Fruit fly (Drosophila melanogaster): ENCODE results near the gene CycJ.

CycJ gene

dm6 chr3L:3432656-3433344 is 33.4 kb upstream of the CycJ start (continued):
- TF ChIP-seq cyc (GFP tag; optimal IDR thresholded peaks at IDR 0.05): peak; percentile 84
- TF ChIP-seq esn (GFP tag; optimal IDR thresholded peaks at IDR 0.05): peak; percentile 89
- TF ChIP-seq net (GFP tag; optimal IDR thresholded peaks at IDR 0.05): peak; percentile 67
- TF ChIP-seq CG9139 (GFP tag; optimal IDR thresholded peaks at IDR 0.05): no peak
- TF ChIP-seq CG8319 (GFP tag; optimal IDR thresholded peaks at IDR 0.05): peak; percentile 66
- no peak for TF ChIP-seq fd59A (GFP tag; optimal IDR thresholded peaks at IDR 0.05)
- TF ChIP-seq CG4318 (GFP tag; optimal IDR thresholded peaks at IDR 0.05): peak; percentile 59
- peak; percentile 69 for TF ChIP-seq Sox14 (GFP tag; optimal IDR thresholded peaks at IDR 0.05)
- TF ChIP-seq Eip93F (GFP tag; optimal IDR thresholded peaks at IDR 0.05): peak; percentile 71

- no peak for TF ChIP-seq salr (GFP tag; optimal IDR thresholded peaks at IDR 0.05)
- TF ChIP-seq Eip78C (GFP tag): peak; percentile 16
- TF ChIP-seq CG9139 (GFP tag; optimal IDR thresholded peaks at IDR 0.05): no peak
- TF ChIP-seq topi (GFP tag; optimal IDR thresholded peaks at IDR 0.05): no peak
Observed at dm6 chr3L:3433955-3434354, 32.3 kb upstream of the CycJ start.

DNA sequence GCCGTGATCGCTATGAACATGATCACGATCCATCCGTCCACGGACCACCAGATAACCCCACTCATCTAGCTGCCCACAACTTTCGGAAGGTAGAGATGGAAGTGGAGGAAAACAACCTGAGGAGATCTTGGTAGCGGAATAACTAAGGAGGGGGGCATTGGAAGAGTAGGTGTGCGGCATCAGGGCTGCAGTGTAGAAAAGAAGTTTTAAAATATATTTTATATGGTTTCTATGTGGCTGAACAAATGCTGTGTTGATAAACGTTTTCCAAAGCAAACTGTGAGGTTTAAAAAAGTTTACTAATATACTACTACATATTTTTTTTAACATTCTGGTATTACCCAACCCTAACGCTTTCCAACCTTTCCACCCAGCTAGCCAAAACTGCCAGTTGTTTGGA is 31.3 kb upstream of the CycJ start:
- TF ChIP-seq CG11902 (GFP tag; optimal IDR thresholded peaks at IDR 0.05) (no peak), CG11294 (GFP tag; IDR thresholded peaks at IDR 0.05) (no peak), CG8632 (GFP tag; optimal IDR thresholded peaks at IDR 0.05) (no peak), CG8119 (GFP tag; IDR thresholded peaks at IDR 0.05) (peak; percentile 66; the same call in 2 of the 3 replicates), dac (GFP tag; optimal IDR thresholded peaks at IDR 0.05) (no peak), CG32006 (GFP tag; optimal IDR thresholded peaks at IDR 0.05) (peak; percentile 56), CG15336 (GFP tag; IDR thresholded peaks at IDR 0.05) (peak; percentile 75), eg (GFP tag; IDR thresholded peaks at IDR 0.05) (peak; percentile 61; the same call in 2 of the 3 replicates), fd59A (GFP tag; optimal IDR thresholded peaks at IDR 0.05) (no peak), CG6163 (GFP tag; IDR thresholded peaks at IDR 0.05) (peak; percentile 45; the same call in 2 of the 3 replicates), Ets96B (tag; optimal IDR thresholded peaks at IDR 0.05) (no peak)

- TF ChIP-seq CG4318 (GFP tag; optimal IDR thresholded peaks at IDR 0.05) (no peak), vri (GFP tag; optimal IDR thresholded peaks at IDR 0.05) (peak; percentile 7), spab (GFP tag; optimal IDR thresholded peaks at IDR 0.05) (no peak), ss (GFP tag; optimal IDR thresholded peaks at IDR 0.05) (no peak), fd85E (GFP tag; optimal IDR thresholded peaks at IDR 0.05) (no peak), CG31627 (GFP tag; optimal IDR thresholded peaks at IDR 0.05) (no peak), CG34406 (GFP tag; optimal IDR thresholded peaks at IDR 0.05) (no peak), Gug (GFP tag; IDR thresholded peaks at IDR 0.05) (no peak), CG6276 (GFP tag; optimal IDR thresholded peaks at IDR 0.05) (no peak), Eip93F (GFP tag; optimal IDR thresholded peaks at IDR 0.05) (peak; percentile 46)
Observed at dm6 chr3L:3435531-3436309, 30.5 kb upstream of the CycJ start.

DNA sequence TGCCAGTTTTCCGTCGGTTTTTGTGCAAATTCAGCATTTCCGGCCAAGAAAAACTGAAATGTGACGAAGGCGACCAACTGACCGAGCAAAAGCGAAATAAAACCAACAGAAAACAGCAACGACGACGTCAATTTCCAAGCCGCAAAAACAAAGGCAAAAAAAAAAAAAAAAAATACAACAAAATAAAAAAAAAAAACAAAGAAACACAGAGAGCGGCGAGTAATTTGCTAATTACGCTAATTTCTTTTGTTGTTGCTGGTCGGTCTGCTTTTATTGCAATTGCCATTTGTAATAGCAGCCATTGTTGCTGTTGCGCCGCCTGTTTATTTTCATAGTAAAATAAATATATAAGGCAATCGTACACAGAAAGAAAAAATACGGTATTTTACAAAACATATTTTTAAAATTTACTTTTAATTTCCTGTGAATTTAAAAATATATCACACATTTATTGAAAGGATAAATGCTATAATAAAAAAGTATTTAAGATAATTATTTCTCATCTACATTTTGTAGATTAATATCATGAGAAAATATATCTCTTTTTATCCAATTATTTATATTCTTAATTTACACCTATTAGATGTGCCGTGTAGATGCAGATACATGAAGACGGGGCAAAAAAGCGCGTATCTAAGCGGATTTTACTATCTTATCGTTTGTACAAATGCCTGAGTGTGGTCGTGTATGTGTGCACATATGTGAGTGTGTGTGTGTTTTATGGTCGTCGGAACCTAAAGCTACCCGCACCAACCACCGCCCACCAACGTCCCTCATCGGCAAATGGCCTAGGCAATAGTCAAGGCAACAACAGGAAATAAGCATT is 29.2 kb upstream of the CycJ start:
- peak; percentile 48 for TF ChIP-seq Smox (GFP tag; optimal IDR thresholded peaks at IDR 0.05)
- peak; percentile 50 for TF ChIP-seq eg (GFP tag; IDR thresholded peaks at IDR 0.05)
- peak; percentile 88 for TF ChIP-seq Eip78C (GFP tag)
- peak; percentile 10 for TF ChIP-seq topi (GFP tag; optimal IDR thresholded peaks at IDR 0.05)
- no peak for TF ChIP-seq spab (GFP tag; optimal IDR thresholded peaks at IDR 0.05)
- peak; percentile 13 for TF ChIP-seq fkh (GFP tag; optimal IDR thresholded peaks at IDR 0.05)
- TF ChIP-seq Met (GFP tag; optimal IDR thresholded peaks at IDR 0.05): peak; percentile 61
- TF ChIP-seq achi (GFP tag; optimal IDR thresholded peaks at IDR 0.05): peak; percentile 40
- peak; percentile 15 for TF ChIP-seq Sox14 (GFP tag; optimal IDR thresholded peaks at IDR 0.05)
- no peak for TF ChIP-seq Sox15 (GFP tag; optimal IDR thresholded peaks at IDR 0.05)
- TF ChIP-seq CG3032 (tag; optimal IDR thresholded peaks at IDR 0.05): peak; percentile 8
- peak; percentile 42 for TF ChIP-seq acj6 (GFP tag; optimal IDR thresholded peaks at IDR 0.05)
- TF ChIP-seq Hr38 (GFP tag; optimal IDR thresholded peaks at IDR 0.05): no peak
- no peak for TF ChIP-seq CG11762 (GFP tag; optimal IDR thresholded peaks at IDR 0.05; ENCODE audit: insufficient read depth)
- TF ChIP-seq CG31627 (GFP tag; optimal IDR thresholded peaks at IDR 0.05): no peak
- TF ChIP-seq CG8119 (GFP tag; IDR thresholded peaks at IDR 0.05): peak; percentile 67; the same call in 2 of the 3 replicates
- no peak for TF ChIP-seq Blimp-1 (GFP tag; optimal IDR thresholded peaks at IDR 0.05)

All from whole organism, prepupa.